Worm (Caenorhabditis elegans): ENCODE results near the gene F11C1.1.

The F11C1.1 gene

DNA sequence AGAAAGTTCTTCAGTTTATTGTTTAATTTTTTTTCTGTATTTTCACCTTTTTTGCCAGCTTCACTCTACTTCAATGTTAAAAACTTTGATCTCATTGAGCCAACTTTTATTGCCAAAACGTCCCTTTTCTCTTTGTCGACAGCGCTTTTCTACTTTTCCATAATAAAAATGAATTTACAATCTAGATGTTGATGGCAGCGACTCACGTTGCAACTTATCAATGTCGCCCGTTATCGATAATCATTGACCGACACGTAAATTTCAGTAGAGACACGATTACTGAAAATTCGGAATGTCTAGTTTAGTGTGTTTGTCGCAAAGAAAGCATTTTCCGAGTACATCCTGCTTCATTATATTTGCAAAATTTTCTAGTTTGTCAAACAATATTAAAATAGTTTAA, 10.6 kb downstream of the F11C1.1 start:
- TF ChIP-seq pqm-1 (tag; optimal IDR thresholded peaks at IDR 0.05) (peak; percentile 54), elt-2 (tag; optimal IDR thresholded peaks at IDR 0.05) (peak; percentile 70), unc-39 (tag; optimal IDR thresholded peaks at IDR 0.05) (no peak)

- TF ChIP-seq sea-2 (GFP tag; optimal IDR thresholded peaks at IDR 0.05) (no peak), fos-1 (tag; optimal IDR thresholded peaks at IDR 0.05) (no peak), zag-1 (tag; optimal IDR thresholded peaks at IDR 0.05) (no peak), nhr-12 (tag; optimal IDR thresholded peaks at IDR 0.05) (no peak), mml-1 (tag; optimal IDR thresholded peaks at IDR 0.05) (no peak), nfya-1 (tag; optimal IDR thresholded peaks at IDR 0.05; ENCODE audit: insufficient read depth) (no peak), fkh-10 (GFP tag; optimal IDR thresholded peaks at IDR 0.05) (no peak), jun-1 (tag; optimal IDR thresholded peaks at IDR 0.05) (no peak), nhr-67 (tag; optimal IDR thresholded peaks at IDR 0.05) (no peak), pha-4 (tag; optimal IDR thresholded peaks at IDR 0.05) (no peak), ZK546.5 (tag; optimal IDR thresholded peaks at IDR 0.05) (no peak), lin-39 (tag; optimal IDR thresholded peaks at IDR 0.05) (no peak), nhr-76 (tag; optimal IDR thresholded peaks at IDR 0.05) (no peak), ama-1 (optimal IDR thresholded peaks at IDR 0.05) (no peak), eor-1 (tag; optimal IDR thresholded peaks at IDR 0.05) (no peak), aly-2 (tag; optimal IDR thresholded peaks at IDR 0.05) (no peak), ceh-9 (tag; optimal IDR thresholded peaks at IDR 0.05) (no peak)
Measured at ce11 chrX:12978569-12978968, 11.8 kb downstream of the F11C1.1 start.

DNA sequence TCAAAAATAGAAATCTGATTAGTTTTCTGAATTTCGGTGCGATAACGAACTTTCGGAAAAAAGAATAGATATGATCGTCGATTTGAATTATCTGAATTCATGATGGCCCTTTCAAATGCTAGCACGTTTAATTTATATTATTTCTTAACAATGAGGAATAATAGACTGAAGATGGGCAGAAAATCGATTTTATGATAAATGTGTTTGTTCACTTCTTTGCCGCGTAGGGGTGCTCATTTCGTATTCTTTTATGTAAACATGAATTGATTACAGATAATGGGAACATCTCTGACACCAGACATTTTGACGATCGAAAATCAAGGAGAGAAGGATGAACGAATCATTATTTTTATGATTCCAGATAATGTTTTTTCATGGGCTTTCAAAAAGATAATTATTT, 12.9 kb downstream of the F11C1.1 start, which contains the start of gene F11C1.9:
F11C1.9 (minus strand) TSS at position 101 of the 400 bp plus-strand sequence.
- TF ChIP-seq pha-4 (tag; optimal IDR thresholded peaks at IDR 0.05) (peak; percentile 6), nhr-23 (tag; optimal IDR thresholded peaks at IDR 0.05) (no peak), jun-1 (tag; optimal IDR thresholded peaks at IDR 0.05) (no peak), nhr-67 (tag; optimal IDR thresholded peaks at IDR 0.05) (no peak), aly-2 (tag; optimal IDR thresholded peaks at IDR 0.05) (no peak), elt-2 (tag; optimal IDR thresholded peaks at IDR 0.05) (peak; percentile 18), ceh-9 (tag; optimal IDR thresholded peaks at IDR 0.05) (no peak), nhr-28 (tag; optimal IDR thresholded peaks at IDR 0.05) (no peak), ceh-16 (tag; optimal IDR thresholded peaks at IDR 0.05) (no peak), fos-1 (tag; optimal IDR thresholded peaks at IDR 0.05) (no peak)

- TF ChIP-seq pqm-1 (tag; optimal IDR thresholded peaks at IDR 0.05) (no peak), egl-27 (tag; optimal IDR thresholded peaks at IDR 0.05) (no peak), nhr-11 (tag; optimal IDR thresholded peaks at IDR 0.05) (no peak), nhr-23 (tag; optimal IDR thresholded peaks at IDR 0.05) (no peak), skn-1 (tag; optimal IDR thresholded peaks at IDR 0.05) (no peak), daf-12 (tag; optimal IDR thresholded peaks at IDR 0.05) (no peak), sea-2 (GFP tag; optimal IDR thresholded peaks at IDR 0.05) (no peak), nhr-76 (tag; optimal IDR thresholded peaks at IDR 0.05) (no peak), zag-1 (tag; optimal IDR thresholded peaks at IDR 0.05) (no peak), nhr-28 (tag; optimal IDR thresholded peaks at IDR 0.05) (no peak), ztf-4 (tag; optimal IDR thresholded peaks at IDR 0.05) (no peak), ceh-16 (tag; optimal IDR thresholded peaks at IDR 0.05) (no peak), nhr-77 (tag; optimal IDR thresholded peaks at IDR 0.05) (no peak), unc-39 (tag; optimal IDR thresholded peaks at IDR 0.05) (no peak), lsy-12 (tag; optimal IDR thresholded peaks at IDR 0.05) (no peak), fkh-10 (GFP tag; optimal IDR thresholded peaks at IDR 0.05) (no peak), elt-2 (tag; optimal IDR thresholded peaks at IDR 0.05) (no peak), nhr-67 (tag; optimal IDR thresholded peaks at IDR 0.05) (no peak), pha-4 (tag; optimal IDR thresholded peaks at IDR 0.05) (no peak)
Measured at ce11 chrX:12976774-12977173, 13.6 kb downstream of the F11C1.1 start, which contains the start of the genes F11C1.4 and F11C1.10. Gene F11C1.4 (plus strand): TSS chrX:12977074. Gene F11C1.10 (plus strand): TSS chrX:12977082.

- TF ChIP-seq zag-1 (tag; optimal IDR thresholded peaks at IDR 0.05) (no peak), nhr-43 (tag; optimal IDR thresholded peaks at IDR 0.05; ENCODE audit: poor library complexity, severe bottlenecking) (peak; percentile 86), elt-2 (tag; optimal IDR thresholded peaks at IDR 0.05) (peak; percentile 20), nhr-23 (tag; optimal IDR thresholded peaks at IDR 0.05) (peak; percentile 96), ZK546.5 (tag; optimal IDR thresholded peaks at IDR 0.05) (no peak), egl-5 (tag; optimal IDR thresholded peaks at IDR 0.05) (no peak), tbx-2 (tag; optimal IDR thresholded peaks at IDR 0.05) (peak; percentile 35), ztf-11 (tag; optimal IDR thresholded peaks at IDR 0.05) (no peak), fkh-10 (GFP tag; optimal IDR thresholded peaks at IDR 0.05) (no peak), ceh-16 (tag; optimal IDR thresholded peaks at IDR 0.05) (no peak), ceh-9 (tag; optimal IDR thresholded peaks at IDR 0.05) (no peak), mml-1 (tag; optimal IDR thresholded peaks at IDR 0.05) (no peak), elt-3 (tag; optimal IDR thresholded peaks at IDR 0.05) (peak in 1 of 3 experiments; percentile 24), hmg-11 (tag; optimal IDR thresholded peaks at IDR 0.05) (peak; percentile 70), pqm-1 (tag; optimal IDR thresholded peaks at IDR 0.05) (peak; percentile 40), R02D3.7 (tag; optimal IDR thresholded peaks at IDR 0.05) (peak; percentile 52), egl-27 (tag; optimal IDR thresholded peaks at IDR 0.05) (no peak), nhr-77 (tag; optimal IDR thresholded peaks at IDR 0.05) (no peak), mdl-1 (tag; optimal IDR thresholded peaks at IDR 0.05) (no peak), lin-39 (tag; optimal IDR thresholded peaks at IDR 0.05) (peak; percentile 68), lin-15B (tag; optimal IDR thresholded peaks at IDR 0.05) (peak; percentile 81), eor-1 (tag; optimal IDR thresholded peaks at IDR 0.05) (no peak), nhr-25 (tag; optimal IDR thresholded peaks at IDR 0.05) (peak; percentile 94), jun-1 (tag; optimal IDR thresholded peaks at IDR 0.05) (peak; percentile 61), ceh-28 (tag; optimal IDR thresholded peaks at IDR 0.05) (peak; percentile 55), ceh-82 (tag; optimal IDR thresholded peaks at IDR 0.05) (peak; percentile 4), pha-4 (tag; optimal IDR thresholded peaks at IDR 0.05) (peak; percentile 87)
Measured at ce11 chrX:12975595-12976089, 14.7 kb downstream of the F11C1.1 start, which contains the start of gene ppk-3. Gene ppk-3 (minus strand): TSS chrX:12975645.

Measured in whole organism, L3 larva.